Worm (Caenorhabditis elegans) whole organism, L3 larva: ENCODE data around the gene gegf-1.

Source experiments
- R02D3.7 ChIP-seq: fragments of 150-350 bp; optimal IDR thresholded peaks from 2 replicates; lab custom pipeline; 2014; ENCODE audit warnings: missing biosample characterization, missing genetic modification characterization
- ZK546.5 ChIP-seq: sonication (generic microtip); optimal IDR thresholded peaks from 2 replicates; lab custom pipeline; 2017; ENCODE audit warnings: missing biosample characterization, missing genetic modification characterization
- ama-1 ChIP-seq: fragments of 150-350 bp; optimal IDR thresholded peaks from 2 replicates; lab custom pipeline; 2018
- ceh-16 ChIP-seq: sonication (generic microtip); optimal IDR thresholded peaks from 2 replicates; lab custom pipeline; 2017; ENCODE audit warnings: missing biosample characterization, missing genetic modification characterization
- ceh-28 ChIP-seq: fragments of 150-350 bp; optimal IDR thresholded peaks from 2 replicates; lab custom pipeline; 2014; ENCODE audit warnings: missing biosample characterization, missing genetic modification reagents, missing genetic modification characterization
- ceh-82 ChIP-seq: fragments of 150-350 bp; optimal IDR thresholded peaks from 2 replicates; lab custom pipeline; 2014; ENCODE audit warnings: missing biosample characterization, missing genetic modification characterization
- ceh-9 ChIP-seq: sonication (generic microtip); optimal IDR thresholded peaks from 2 replicates; lab custom pipeline; 2018; ENCODE audit warnings: missing biosample characterization, missing genetic modification characterization
- daf-12 ChIP-seq: fragments of 150-350 bp; optimal IDR thresholded peaks from 2 replicates; lab custom pipeline; 2014; ENCODE audit warnings: missing biosample characterization, missing genetic modification reagents, missing genetic modification characterization
- egl-27 ChIP-seq: sonication (generic microtip); optimal IDR thresholded peaks from 4 replicates; lab custom pipeline; 2017; ENCODE audit warnings: missing biosample characterization, missing genetic modification reagents, missing genetic modification characterization
- egl-5 ChIP-seq: fragments of 150-350 bp; optimal IDR thresholded peaks from 2 replicates; lab custom pipeline; 2017; ENCODE audit warnings: missing biosample characterization, missing genetic modification reagents, missing genetic modification characterization, inconsistent platforms
- elt-1 ChIP-seq: fragments of 150-350 bp; optimal IDR thresholded peaks from 2 replicates; lab custom pipeline; 2014; ENCODE audit warnings: missing biosample characterization, missing genetic modification characterization
- elt-2 ChIP-seq: sonication (generic microtip); optimal IDR thresholded peaks from 2 replicates; lab custom pipeline; 2016; ENCODE audit warnings: missing genetic modification reagents, mild to moderate bottlenecking, missing genetic modification characterization, missing compliant biosample characterization
- elt-3 ChIP-seq, 3 experiments: fragments of 150-350 bp in 1 of 3; sonication (generic microtip) in 2 of 3; optimal IDR thresholded peaks; 2 replicates in 2 of 3; 4 replicates in 1 of 3; lab custom pipeline; 2014 to 2017; ENCODE audit warnings: missing biosample characterization in 3 of 3, missing genetic modification characterization in 3 of 3
- eor-1 ChIP-seq, 2 experiments: fragments of 150-350 bp; optimal IDR thresholded peaks; 2 replicates each; lab custom pipeline; 2014 to 2018; ENCODE audit warnings: missing biosample characterization in 2 of 2, missing genetic modification characterization in 2 of 2
- fkh-10 ChIP-seq: sonication (generic microtip); optimal IDR thresholded peaks from 2 replicates; lab custom pipeline; 2017; ENCODE audit warnings: missing biosample characterization, missing genetic modification reagents, missing genetic modification characterization
- fkh-2 ChIP-seq: fragments of 150-350 bp; optimal IDR thresholded peaks from 2 replicates; lab custom pipeline; 2014; ENCODE audit warnings: missing biosample characterization, missing genetic modification reagents, missing genetic modification characterization
- fos-1 ChIP-seq: fragments of 150-350 bp; optimal IDR thresholded peaks from 2 replicates; lab custom pipeline; 2014; ENCODE audit warnings: missing biosample characterization, missing genetic modification characterization
- hmg-11 ChIP-seq: sonication (generic microtip); optimal IDR thresholded peaks from 2 replicates; lab custom pipeline; 2016; ENCODE audit warnings: missing genetic modification characterization, missing compliant biosample characterization
- jun-1 ChIP-seq: fragments of 150-350 bp; optimal IDR thresholded peaks from 2 replicates; lab custom pipeline; 2014; ENCODE audit warnings: missing biosample characterization, missing genetic modification reagents, missing genetic modification characterization
- lin-15B ChIP-seq: fragments of 150-350 bp; optimal IDR thresholded peaks from 2 replicates; lab custom pipeline; 2014; ENCODE audit warnings: missing biosample characterization, missing genetic modification characterization
- lin-39 ChIP-seq: fragments of 150-350 bp; optimal IDR thresholded peaks from 2 replicates; lab custom pipeline; 2018; ENCODE audit warnings: missing biosample characterization, missing genetic modification reagents, missing genetic modification characterization
- lsy-12 ChIP-seq: sonication (generic microtip); optimal IDR thresholded peaks from 2 replicates; lab custom pipeline; 2016; ENCODE audit warnings: mild to moderate bottlenecking, missing genetic modification characterization, missing compliant biosample characterization
- mdl-1 ChIP-seq: fragments of 150-350 bp; optimal IDR thresholded peaks from 2 replicates; lab custom pipeline; 2014; ENCODE audit warnings: missing biosample characterization, missing genetic modification characterization
- nfya-1 ChIP-seq: sonication (generic microtip); optimal IDR thresholded peaks from 2 replicates; lab custom pipeline; 2017; ENCODE audit warnings: missing genetic modification characterization, mild to moderate bottlenecking, missing compliant biosample characterization, antibody characterized with exemption, moderate library complexity; ENCODE audit not compliant: insufficient read depth
- nhr-12 ChIP-seq: fragments of 150-350 bp; optimal IDR thresholded peaks from 2 replicates; lab custom pipeline; 2014; ENCODE audit warnings: missing biosample characterization, missing genetic modification characterization
- nhr-23 ChIP-seq: fragments of 150-350 bp; optimal IDR thresholded peaks from 2 replicates; lab custom pipeline; 2014; ENCODE audit warnings: missing biosample characterization, missing genetic modification reagents, missing genetic modification characterization
- nhr-25 ChIP-seq: sonication (generic microtip); optimal IDR thresholded peaks from 2 replicates; lab custom pipeline; 2017; ENCODE audit warnings: missing biosample characterization, missing genetic modification characterization
- nhr-28 ChIP-seq: fragments of 150-350 bp; optimal IDR thresholded peaks from 2 replicates; lab custom pipeline; 2014; ENCODE audit warnings: missing biosample characterization, missing genetic modification characterization
- nhr-67 ChIP-seq: fragments of 150-350 bp; optimal IDR thresholded peaks from 2 replicates; lab custom pipeline; 2014; ENCODE audit warnings: missing biosample characterization, missing genetic modification characterization
- nhr-77 ChIP-seq: fragments of 150-350 bp; optimal IDR thresholded peaks from 2 replicates; lab custom pipeline; 2014; ENCODE audit warnings: missing biosample characterization, missing genetic modification characterization
- pha-4 ChIP-seq: fragments of 150-350 bp; optimal IDR thresholded peaks from 2 replicates; lab custom pipeline; 2014; ENCODE audit warnings: missing biosample characterization, missing genetic modification reagents, missing genetic modification characterization
- pqm-1 ChIP-seq: fragments of 150-350 bp; optimal IDR thresholded peaks from 2 replicates; lab custom pipeline; 2017; ENCODE audit warnings: missing biosample characterization, missing genetic modification characterization, inconsistent platforms
- sea-2 ChIP-seq: fragments of 150-350 bp; sonication (generic microtip); optimal IDR thresholded peaks from 4 replicates; lab custom pipeline; 2014; ENCODE audit warnings: missing biosample characterization, missing genetic modification reagents, missing genetic modification characterization
- skn-1 ChIP-seq: fragments of 150-350 bp; optimal IDR thresholded peaks from 2 replicates; lab custom pipeline; 2014; ENCODE audit warnings: missing biosample characterization, missing genetic modification characterization
- snpc-4 ChIP-seq: fragments of 150-350 bp; optimal IDR thresholded peaks from 2 replicates; lab custom pipeline; 2014; ENCODE audit warnings: missing biosample characterization, missing genetic modification characterization
- ztf-11 ChIP-seq: fragments of 150-350 bp; optimal IDR thresholded peaks from 2 replicates; lab custom pipeline; 2014; ENCODE audit warnings: missing biosample characterization, missing genetic modification characterization
- ztf-4 ChIP-seq: fragments of 150-350 bp; optimal IDR thresholded peaks from 2 replicates; lab custom pipeline; 2014; ENCODE audit warnings: missing biosample characterization, missing genetic modification characterization

gegf-1 gene

DNA sequence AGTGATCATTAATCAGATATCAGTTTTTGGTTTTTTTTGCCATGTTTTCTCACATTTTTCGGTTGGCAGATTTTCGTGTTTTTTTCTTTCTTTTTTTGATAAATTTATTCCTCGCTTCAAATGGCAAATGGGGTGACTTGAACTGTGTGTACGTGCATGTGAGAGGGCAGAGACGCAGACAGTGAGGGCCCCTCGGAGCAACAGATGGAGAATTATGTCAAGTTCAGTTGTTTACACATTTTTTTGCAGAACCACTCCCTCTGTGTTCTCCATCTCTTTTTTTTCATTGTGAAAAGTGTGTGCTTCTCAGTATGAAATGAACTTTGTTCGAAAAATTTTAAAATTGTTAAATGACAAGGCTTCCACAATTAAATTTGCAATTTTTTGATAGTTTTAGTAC is 27.6 kb downstream of the gegf-1 start:
- TF ChIP-seq R02D3.7 (tag; lab: Kevin White, UChicago) (no peak), pha-4 (tag; lab: Kevin White, UChicago) (peak; percentile 72), nfya-1 (tag; lab: Kevin White, UChicago) (peak; percentile 33), hmg-11 (tag; lab: Kevin White, UChicago) (peak; percentile 12), elt-3 (tag; optimal IDR thresholded peaks at IDR 0.05; lab: Kevin White, UChicago) (no peak)

DNA sequence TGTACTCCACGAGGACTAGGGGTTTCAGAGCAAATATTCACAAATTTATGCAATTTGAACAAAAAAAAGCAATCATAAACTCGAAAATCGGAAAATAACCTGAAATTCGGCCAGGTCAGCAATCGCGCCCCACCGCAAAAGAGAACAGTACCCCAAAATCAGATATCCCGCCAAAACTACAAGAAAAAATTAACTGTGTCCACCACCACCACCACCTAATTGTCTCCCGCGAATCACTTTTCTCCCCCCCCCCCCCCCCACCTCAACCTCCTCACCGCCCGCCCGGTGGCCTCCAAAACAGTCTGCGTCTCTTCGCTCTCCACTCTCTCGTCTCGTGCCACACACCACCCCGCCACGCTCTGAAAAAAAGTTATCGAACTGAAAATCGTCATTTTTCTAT is 29.2 kb downstream of the gegf-1 start:
- TF ChIP-seq lin-39 (tag; lab: Kevin White, UChicago) (no peak), ama-1 (lab: Kevin White, UChicago) (no peak), nhr-12 (tag; lab: Kevin White, UChicago) (no peak)

ce11 chrIV:125881-126781 is 31.6 kb downstream of the gegf-1 start, which contains the start of the genes grld-1 and cox-6C:
Gene grld-1, minus strand, starts transcription at chrIV:125931.
Gene cox-6C, plus strand, starts transcription at chrIV:126731.
- TF ChIP-seq daf-12: no peak
- TF ChIP-seq nhr-25: peak; percentile 28
- TF ChIP-seq pha-4 (tag; lab: Kevin White, UChicago): peak; percentile 60
- TF ChIP-seq nfya-1 (tag; lab: Kevin White, UChicago): peak; percentile 77
- TF ChIP-seq egl-5 (tag; lab: Kevin White, UChicago): peak; percentile 61
- peak; percentile 53 for TF ChIP-seq hmg-11 (tag; lab: Kevin White, UChicago)
- TF ChIP-seq R02D3.7 (tag; lab: Kevin White, UChicago): peak; percentile 4
- peak; percentile 27 for TF ChIP-seq lin-39 (tag; lab: Kevin White, UChicago)
- peak; percentile 17 for TF ChIP-seq pqm-1
- TF ChIP-seq elt-2 (tag; lab: Kevin White, UChicago): peak; percentile 38
- TF ChIP-seq snpc-4 (tag; lab: Kevin White, UChicago): peak; percentile 64
- TF ChIP-seq elt-3 (tag; optimal IDR thresholded peaks at IDR 0.05; lab: Kevin White, UChicago): no peak
- TF ChIP-seq lin-15B (tag; lab: Kevin White, UChicago): peak; percentile 60
- no peak for TF ChIP-seq ZK546.5
- TF ChIP-seq nhr-23 (tag; lab: Kevin White, UChicago): peak; percentile 19
- peak; percentile 63 for TF ChIP-seq ceh-28
- TF ChIP-seq nhr-67 (tag; lab: Kevin White, UChicago): no peak
- TF ChIP-seq fkh-10 (GFP tag; lab: Kevin White, UChicago): peak; percentile 1
- TF ChIP-seq ztf-11: no peak
- no peak for TF ChIP-seq sea-2 (GFP tag; lab: Kevin White, UChicago)

ce11 chrIV:121607-122006 is 36.1 kb downstream of the gegf-1 start, which contains the start of gene tut-1:
Gene tut-1, minus strand, starts transcription at chrIV:121707.
- TF ChIP-seq nhr-28: no peak
- TF ChIP-seq ztf-11: no peak
- TF ChIP-seq mdl-1 (tag; lab: Kevin White, UChicago): no peak
- no peak for TF ChIP-seq ZK546.5
- no peak for TF ChIP-seq sea-2 (GFP tag; lab: Kevin White, UChicago)
- TF ChIP-seq skn-1 (tag; lab: Kevin White, UChicago): no peak
- TF ChIP-seq elt-2 (tag; lab: Kevin White, UChicago): no peak
- TF ChIP-seq eor-1 (tag; optimal IDR thresholded peaks at IDR 0.05; lab: Kevin White, UChicago): no peak
- no peak for TF ChIP-seq lin-39 (tag; lab: Kevin White, UChicago)
- no peak for TF ChIP-seq nfya-1 (tag; lab: Kevin White, UChicago)
- TF ChIP-seq ceh-82 (tag; lab: Kevin White, UChicago): no peak

DNA sequence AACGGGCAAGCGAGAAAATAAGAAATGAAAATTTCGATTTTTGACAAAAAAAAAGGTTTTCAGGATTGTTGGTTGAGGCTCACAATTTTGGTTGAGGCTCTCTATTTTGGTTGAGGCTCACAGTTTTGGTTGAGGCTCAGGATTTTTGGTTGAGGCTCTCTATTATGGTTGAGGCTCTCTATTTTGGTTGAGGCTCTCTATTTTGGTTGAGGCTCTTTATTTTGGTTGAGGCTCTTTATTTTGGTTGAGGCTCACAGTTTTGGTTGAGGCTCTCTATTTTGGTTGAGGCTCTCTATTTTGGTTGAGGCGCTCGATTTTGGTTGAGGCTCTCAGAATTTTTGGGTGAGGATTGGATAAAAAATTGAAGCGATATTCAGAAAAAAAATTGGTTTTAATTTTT is 37.9 kb downstream of the gegf-1 start:
- no peak for TF ChIP-seq ceh-9
- TF ChIP-seq ceh-16 (tag; lab: Kevin White, UChicago): no peak
- TF ChIP-seq fos-1: no peak
- no peak for TF ChIP-seq lsy-12 (tag; lab: Kevin White, UChicago)
- no peak for TF ChIP-seq nhr-25
- TF ChIP-seq nhr-28: no peak
- no peak for TF ChIP-seq eor-1 (tag; optimal IDR thresholded peaks at IDR 0.05; lab: Kevin White, UChicago)
- no peak for TF ChIP-seq R02D3.7 (tag; lab: Kevin White, UChicago)
- no peak for TF ChIP-seq elt-1 (tag; lab: Kevin White, UChicago)
- TF ChIP-seq elt-3 (tag; optimal IDR thresholded peaks at IDR 0.05; lab: Kevin White, UChicago): no peak
- no peak for TF ChIP-seq fkh-2 (tag; lab: Kevin White, UChicago)
- TF ChIP-seq ztf-4 (tag; lab: Kevin White, UChicago): no peak
- no peak for TF ChIP-seq ztf-11
- no peak for TF ChIP-seq skn-1 (tag; lab: Kevin White, UChicago)
- TF ChIP-seq jun-1 (tag; lab: Kevin White, UChicago): no peak
- TF ChIP-seq ZK546.5: no peak
- TF ChIP-seq pqm-1: no peak
- TF ChIP-seq nhr-77: no peak
- no peak for TF ChIP-seq egl-27
- TF ChIP-seq, all 47 proteins: peak for 0
